Worm (Caenorhabditis elegans) whole organism, late embryonic: ENCODE results near the gene K07F5.17.

ENCODE experiments used
- C08G9.2 ChIP-seq: sonication (generic microtip); optimal IDR thresholded peaks from 2 replicates; lab custom pipeline; 2016; ENCODE audit warnings: mild to moderate bottlenecking, missing genetic modification characterization, moderate library complexity, missing compliant biosample characterization
- F13H6.1 ChIP-seq: sonication (generic microtip); optimal IDR thresholded peaks from 2 replicates; lab custom pipeline; 2016; ENCODE audit warnings: missing genetic modification characterization, missing compliant biosample characterization
- K02D7.2 ChIP-seq: sonication (generic microtip); optimal IDR thresholded peaks from 2 replicates; lab custom pipeline; 2017; ENCODE audit warnings: mild to moderate bottlenecking, missing genetic modification characterization, missing compliant biosample characterization
- T23F11.4 ChIP-seq: fragments of 200-800 bp; sonication (Bioruptor generic); optimal IDR thresholded peaks from 2 replicates; lab custom pipeline; 2018; ENCODE audit warnings: mild to moderate bottlenecking, missing genetic modification characterization, missing compliant biosample characterization
- ahr-1 ChIP-seq: sonication (generic microtip); optimal IDR thresholded peaks from 2 replicates; lab custom pipeline; 2016; ENCODE audit warnings: missing genetic modification characterization, missing compliant biosample characterization
- ama-1 ChIP-seq: fragments of 150-350 bp; optimal IDR thresholded peaks from 2 replicates; lab custom pipeline; 2014
- ceh-14 ChIP-seq: sonication (generic microtip); optimal IDR thresholded peaks from 2 replicates; lab custom pipeline; 2016; ENCODE audit warnings: missing genotype, missing genetic modification characterization, missing compliant biosample characterization
- ceh-18 ChIP-seq: sonication (generic microtip); optimal IDR thresholded peaks from 2 replicates; lab custom pipeline; 2016; ENCODE audit warnings: missing genetic modification characterization, missing compliant biosample characterization
- ceh-19 ChIP-seq: fragments of 200-800 bp; sonication (Bioruptor generic); optimal IDR thresholded peaks from 2 replicates; lab custom pipeline; 2018; ENCODE audit warnings: mild to moderate bottlenecking, missing genetic modification characterization, missing compliant biosample characterization
- ceh-24 ChIP-seq: sonication (generic microtip); optimal IDR thresholded peaks from 2 replicates; lab custom pipeline; 2016; ENCODE audit warnings: mild to moderate bottlenecking, missing genetic modification characterization, missing compliant biosample characterization
- ceh-48 ChIP-seq: sonication (generic microtip); optimal IDR thresholded peaks from 2 replicates; lab custom pipeline; 2016; ENCODE audit warnings: missing genetic modification characterization, inconsistent platforms, missing compliant biosample characterization
- che-1 ChIP-seq: sonication (generic microtip); optimal IDR thresholded peaks from 2 replicates; lab custom pipeline; 2016; ENCODE audit warnings: mild to moderate bottlenecking, missing genetic modification characterization, missing compliant biosample characterization
- dmd-4 ChIP-seq: sonication (generic microtip); optimal IDR thresholded peaks from 2 replicates; lab custom pipeline; 2016; ENCODE audit warnings: borderline replicate concordance, missing genetic modification characterization, missing compliant biosample characterization
- elt-2 ChIP-seq: sonication (generic microtip); optimal IDR thresholded peaks from 2 replicates; lab custom pipeline; 2016; ENCODE audit warnings: missing genetic modification reagents, missing genetic modification characterization, missing compliant biosample characterization
- elt-4 ChIP-seq: sonication (generic microtip); optimal IDR thresholded peaks from 2 replicates; lab custom pipeline; 2016; ENCODE audit warnings: missing genetic modification characterization, missing compliant biosample characterization
- ets-4 ChIP-seq: sonication (generic microtip); optimal IDR thresholded peaks from 2 replicates; lab custom pipeline; 2016; ENCODE audit warnings: missing genetic modification characterization, missing compliant biosample characterization
- fkh-10 ChIP-seq: fragments of 150-350 bp; optimal IDR thresholded peaks from 2 replicates; lab custom pipeline; 2014; ENCODE audit warnings: missing biosample characterization, missing genetic modification reagents, missing genetic modification characterization
- fkh-6 ChIP-seq: sonication (generic microtip); optimal IDR thresholded peaks from 2 replicates; lab custom pipeline; 2016; ENCODE audit warnings: missing genetic modification characterization, missing compliant biosample characterization
- gmeb-2 ChIP-seq: sonication (generic microtip); optimal IDR thresholded peaks from 2 replicates; lab custom pipeline; 2016; ENCODE audit warnings: missing genetic modification characterization, inconsistent platforms, missing compliant biosample characterization
- hlh-15 ChIP-seq: sonication (generic microtip); optimal IDR thresholded peaks from 2 replicates; lab custom pipeline; 2016; ENCODE audit warnings: missing genetic modification characterization, missing compliant biosample characterization
- hlh-30 ChIP-seq: sonication (generic microtip); optimal IDR thresholded peaks from 2 replicates; lab custom pipeline; 2017; ENCODE audit warnings: antibody characterized with exemption, missing genetic modification characterization, missing compliant biosample characterization; ENCODE audit not compliant: insufficient read depth
- hlh-8 ChIP-seq: sonication (generic microtip); optimal IDR thresholded peaks from 2 replicates; lab custom pipeline; 2016; ENCODE audit warnings: missing genotype, missing genetic modification characterization, missing compliant biosample characterization
- lin-11 ChIP-seq: fragments of 200-800 bp; sonication (Bioruptor generic); optimal IDR thresholded peaks from 2 replicates; lab custom pipeline; 2018; ENCODE audit warnings: mild to moderate bottlenecking, missing genetic modification characterization, missing compliant biosample characterization
- mec-3 ChIP-seq: sonication (generic microtip); optimal IDR thresholded peaks from 2 replicates; lab custom pipeline; 2016; ENCODE audit warnings: borderline replicate concordance, missing genetic modification characterization, missing compliant biosample characterization
- nhr-11 ChIP-seq: fragments of 150-350 bp; optimal IDR thresholded peaks from 2 replicates; lab custom pipeline; 2014; ENCODE audit warnings: missing biosample characterization, missing genetic modification characterization
- nhr-232 ChIP-seq: sonication (generic microtip); optimal IDR thresholded peaks from 2 replicates; lab custom pipeline; 2016; ENCODE audit warnings: missing genetic modification characterization, missing compliant biosample characterization
- odd-2 ChIP-seq: sonication (generic microtip); optimal IDR thresholded peaks from 2 replicates; lab custom pipeline; 2017; ENCODE audit warnings: antibody characterized with exemption, mild to moderate bottlenecking, missing genetic modification characterization, missing compliant biosample characterization
- pag-3 ChIP-seq: sonication (generic microtip); optimal IDR thresholded peaks from 2 replicates; lab custom pipeline; 2016; ENCODE audit warnings: missing compliant biosample characterization, missing genetic modification characterization, borderline replicate concordance
- pat-9 ChIP-seq: fragments of 200-800 bp; sonication (Bioruptor generic); optimal IDR thresholded peaks from 2 replicates; lab custom pipeline; 2018; ENCODE audit warnings: mild to moderate bottlenecking, missing genetic modification characterization, moderate library complexity, missing compliant biosample characterization
- pha-4 ChIP-seq: fragments of 150-350 bp; optimal IDR thresholded peaks from 2 replicates; lab custom pipeline; 2018; ENCODE audit warnings: missing biosample characterization, missing genetic modification reagents, missing genetic modification characterization
- pqm-1 ChIP-seq: sonication (generic microtip); optimal IDR thresholded peaks from 2 replicates; lab custom pipeline; 2016; ENCODE audit warnings: missing genetic modification characterization, missing compliant biosample characterization
- sox-2 ChIP-seq: fragments of 200-800 bp; sonication (Bioruptor generic); IDR thresholded peaks from 2 replicates; pipeline ENCODE4 v1.3.6; 2022; ENCODE audit warnings: missing genetic modification reagents, missing genetic modification characterization, missing compliant biosample characterization
- sox-4 ChIP-seq: sonication (generic microtip); optimal IDR thresholded peaks from 2 replicates; lab custom pipeline; 2017; ENCODE audit warnings: mild to moderate bottlenecking, missing genetic modification characterization, inconsistent platforms, missing compliant biosample characterization
- unc-42 ChIP-seq: sonication (generic microtip); optimal IDR thresholded peaks from 2 replicates; lab custom pipeline; 2016; ENCODE audit warnings: missing genotype, missing genetic modification characterization, missing compliant biosample characterization
- zip-5 ChIP-seq: sonication (generic microtip); optimal IDR thresholded peaks from 2 replicates; lab custom pipeline; 2016; ENCODE audit warnings: missing genetic modification characterization, missing compliant biosample characterization
- ztf-16 ChIP-seq: sonication (generic microtip); optimal IDR thresholded peaks from 2 replicates; lab custom pipeline; 2017; ENCODE audit warnings: missing genetic modification characterization, missing compliant biosample characterization

Gene K07F5.17

DNA sequence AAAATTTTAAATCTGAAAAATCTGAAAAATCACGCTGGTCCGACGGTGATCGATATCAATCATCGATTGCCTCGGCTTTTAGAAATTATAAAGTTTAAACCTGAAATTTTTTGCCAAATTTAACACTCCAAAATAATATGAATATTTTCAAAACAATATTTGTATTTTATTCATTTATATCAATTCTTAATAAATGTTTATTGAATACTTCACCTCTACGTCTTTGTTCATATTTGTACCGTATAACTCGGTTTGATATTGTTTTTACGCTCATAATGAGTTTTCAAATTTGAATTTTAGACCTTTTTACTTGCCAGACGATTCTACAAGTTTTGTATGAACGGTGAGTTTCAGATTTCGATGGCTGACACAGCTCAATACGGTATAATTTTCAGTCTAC is 22.6 kb downstream of the K07F5.17 start, which contains the start of the genes K07F5.15 and K07F5.22:
Gene K07F5.15 (plus strand): TSS at position 301 of the 400 bp plus-strand sequence.
Gene K07F5.22 (plus strand): TSS at position 301 of the 400 bp plus-strand sequence.
- TF ChIP-seq gmeb-2 (tag; lab: Kevin White, UChicago) (no peak), hlh-8 (tag; lab: Kevin White, UChicago) (no peak), ceh-19 (GFP tag; lab: Kevin White, UChicago) (no peak), ama-1 (lab: Kevin White, UChicago) (no peak), ztf-16 (no peak), pag-3 (tag; lab: Kevin White, UChicago) (no peak), hlh-30 (tag; lab: Kevin White, UChicago) (no peak), zip-5 (tag; lab: Kevin White, UChicago) (no peak), pha-4 (tag; lab: Kevin White, UChicago) (no peak), elt-2 (tag; lab: Kevin White, UChicago) (no peak)

DNA sequence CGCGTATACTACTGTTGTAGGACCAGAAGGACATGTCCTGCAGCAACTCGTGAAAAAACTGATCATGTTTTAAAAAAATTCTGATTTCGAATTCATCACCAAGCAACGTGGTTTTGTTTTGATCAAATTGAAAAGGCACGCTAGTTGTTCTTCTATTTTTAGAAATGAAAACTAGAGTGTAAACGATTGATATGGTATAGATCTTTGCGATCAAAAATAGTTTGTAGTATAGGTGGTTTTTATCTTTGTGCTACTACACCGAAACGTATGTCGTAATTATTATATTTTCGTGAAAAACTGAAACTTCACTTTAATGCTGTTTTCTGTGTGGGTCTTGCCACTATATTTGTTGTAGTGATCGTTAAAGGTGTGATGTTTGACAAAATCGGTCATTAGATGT is 24.7 kb downstream of the K07F5.17 start:
- no peak for TF ChIP-seq ceh-14 (tag; lab: Kevin White, UChicago)
- no peak for TF ChIP-seq ceh-48
- no peak for TF ChIP-seq mec-3 (tag; lab: Kevin White, UChicago)
- no peak for TF ChIP-seq hlh-15 (tag; lab: Kevin White, UChicago)
- TF ChIP-seq unc-42 (tag; lab: Kevin White, UChicago), result no peak
- TF ChIP-seq sox-2, result no peak
- TF ChIP-seq ets-4 (tag; lab: Kevin White, UChicago), result no peak
- TF ChIP-seq nhr-11 (tag; lab: Kevin White, UChicago), result no peak
- TF ChIP-seq che-1 (tag; lab: Kevin White, UChicago), result no peak
- no peak for TF ChIP-seq T23F11.4 (GFP tag; lab: Kevin White, UChicago)

- TF ChIP-seq fkh-10, result no peak
- TF ChIP-seq K02D7.2, result no peak
- no peak for TF ChIP-seq mec-3 (tag; lab: Kevin White, UChicago)
- TF ChIP-seq fkh-6, result no peak
- TF ChIP-seq elt-4 (tag; lab: Kevin White, UChicago), result no peak
- TF ChIP-seq gmeb-2 (tag; lab: Kevin White, UChicago), result no peak
- TF ChIP-seq lin-11 (tag; lab: Kevin White, UChicago), result no peak
- TF ChIP-seq ceh-18 (tag; lab: Kevin White, UChicago), result no peak
- TF ChIP-seq hlh-15 (tag; lab: Kevin White, UChicago), result no peak
- TF ChIP-seq pqm-1, result no peak
- TF ChIP-seq pat-9 (tag; lab: Kevin White, UChicago), result no peak
- TF ChIP-seq sox-4 (tag; lab: Kevin White, UChicago), result no peak
- no peak for TF ChIP-seq odd-2
- TF ChIP-seq ahr-1 (tag; lab: Kevin White, UChicago), result no peak
- TF ChIP-seq ceh-48, result no peak
- TF ChIP-seq ztf-16, result no peak
- TF ChIP-seq pag-3 (tag; lab: Kevin White, UChicago), result no peak
- TF ChIP-seq ceh-24 (tag; lab: Kevin White, UChicago), result no peak
- no peak for TF ChIP-seq C08G9.2 (tag; lab: Kevin White, UChicago)
- no peak for TF ChIP-seq F13H6.1 (tag; lab: Kevin White, UChicago)
These were observed 25.7 kb downstream of the K07F5.17 start for ce11 chrIV:9867915-9868314.

- no peak for TF ChIP-seq ceh-18 (tag; lab: Kevin White, UChicago)
- TF ChIP-seq nhr-11 (tag; lab: Kevin White, UChicago), result no peak
- TF ChIP-seq nhr-232 (tag; lab: Kevin White, UChicago), result no peak
- no peak for TF ChIP-seq gmeb-2 (tag; lab: Kevin White, UChicago)
- TF ChIP-seq hlh-15 (tag; lab: Kevin White, UChicago), result no peak
- no peak for TF ChIP-seq dmd-4 (tag; lab: Kevin White, UChicago)
These were observed 27.2 kb downstream of the K07F5.17 start for ce11 chrIV:9869344-9869743.
